Worm (Caenorhabditis elegans): ENCODE results near the gene del-7.

Gene del-7

ce11 chrIV:7763748-7764147 lies 3.5 kb downstream of the del-7 start, which contains the start of the genes C46A5.6 and C46A5.1:
C46A5.6 (minus strand) TSS chrIV:7763848.
C46A5.1 (plus strand) TSS chrIV:7763931.
- TF ChIP-seq flt-1 (GFP tag; IDR thresholded peaks at IDR 0.05) (no peak), tab-1 (GFP tag; IDR thresholded peaks at IDR 0.05) (no peak), klf-2 (GFP tag; conservative IDR thresholded peaks at IDR 0.05) (no peak), med-1 (GFP tag; optimal IDR thresholded peaks at IDR 0.05; ENCODE audit: insufficient read depth) (no peak), cog-1 (tag; optimal IDR thresholded peaks at IDR 0.05) (no peak), ref-1 (GFP tag; conservative IDR thresholded peaks at IDR 0.05) (no peak), ztf-23 (GFP tag; IDR thresholded peaks at IDR 0.05) (no peak), T22C8.4 (GFP tag; IDR thresholded peaks at IDR 0.05) (no peak), ztf-29 (GFP tag; IDR thresholded peaks at IDR 0.05) (no peak)

- TF ChIP-seq T22C8.4 (GFP tag; IDR thresholded peaks at IDR 0.05) (no peak), med-1 (GFP tag; optimal IDR thresholded peaks at IDR 0.05; ENCODE audit: insufficient read depth) (no peak), ztf-29 (GFP tag; IDR thresholded peaks at IDR 0.05) (no peak)
These were observed 4.1 kb downstream of the del-7 start for ce11 chrIV:7764319-7764718.

- no peak for TF ChIP-seq flt-1 (GFP tag; IDR thresholded peaks at IDR 0.05)
- no peak for TF ChIP-seq klf-2 (GFP tag; conservative IDR thresholded peaks at IDR 0.05)
- TF ChIP-seq med-1 (GFP tag; optimal IDR thresholded peaks at IDR 0.05; ENCODE audit: insufficient read depth), result no peak
- TF ChIP-seq tab-1 (GFP tag; IDR thresholded peaks at IDR 0.05), result no peak
- TF ChIP-seq ztf-23 (GFP tag; IDR thresholded peaks at IDR 0.05), result no peak
- TF ChIP-seq ztf-29 (GFP tag; IDR thresholded peaks at IDR 0.05), result no peak
- no peak for TF ChIP-seq ref-1 (GFP tag; conservative IDR thresholded peaks at IDR 0.05)
- TF ChIP-seq T22C8.4 (GFP tag; IDR thresholded peaks at IDR 0.05), result no peak
- TF ChIP-seq cog-1 (tag; optimal IDR thresholded peaks at IDR 0.05), result no peak
These were observed 9.9 kb downstream of the del-7 start, which contains the start of gene rdl-1 for ce11 chrIV:7770162-7770561. rdl-1 (minus strand) TSS chrIV:7770262.

ce11 chrIV:7774206-7774605 lies 14.0 kb downstream of the del-7 start, which contains the start of the genes hcf-1 and swd-2.2:
hcf-1 (minus strand) TSS chrIV:7774275.
swd-2.2 (plus strand) TSS chrIV:7774411.
- TF ChIP-seq ref-1 (GFP tag; conservative IDR thresholded peaks at IDR 0.05), result no peak
- TF ChIP-seq tab-1 (GFP tag; IDR thresholded peaks at IDR 0.05), result no peak
- TF ChIP-seq cog-1 (tag; optimal IDR thresholded peaks at IDR 0.05), result no peak
- TF ChIP-seq med-1 (GFP tag; optimal IDR thresholded peaks at IDR 0.05; ENCODE audit: insufficient read depth), result no peak
- TF ChIP-seq klf-2 (GFP tag; conservative IDR thresholded peaks at IDR 0.05), result no peak
- TF ChIP-seq ztf-23 (GFP tag; IDR thresholded peaks at IDR 0.05), result no peak
- no peak for TF ChIP-seq T22C8.4 (GFP tag; IDR thresholded peaks at IDR 0.05)
- no peak for TF ChIP-seq ztf-29 (GFP tag; IDR thresholded peaks at IDR 0.05)
- TF ChIP-seq flt-1 (GFP tag; IDR thresholded peaks at IDR 0.05), result no peak

ce11 chrIV:7775725-7776124 lies 15.5 kb downstream of the del-7 start, which contains the start of gene swd-2.1:
swd-2.1 (plus strand) TSS chrIV:7776025.
- no peak for TF ChIP-seq ztf-29 (GFP tag; IDR thresholded peaks at IDR 0.05)

- TF ChIP-seq ztf-29 (GFP tag; IDR thresholded peaks at IDR 0.05), result no peak
- no peak for TF ChIP-seq klf-2 (GFP tag; conservative IDR thresholded peaks at IDR 0.05)
- TF ChIP-seq cog-1 (tag; optimal IDR thresholded peaks at IDR 0.05), result no peak
- TF ChIP-seq ref-1 (GFP tag; conservative IDR thresholded peaks at IDR 0.05), result no peak
- no peak for TF ChIP-seq flt-1 (GFP tag; IDR thresholded peaks at IDR 0.05)
- no peak for TF ChIP-seq ztf-23 (GFP tag; IDR thresholded peaks at IDR 0.05)
- no peak for TF ChIP-seq med-1 (GFP tag; optimal IDR thresholded peaks at IDR 0.05; ENCODE audit: insufficient read depth)
- TF ChIP-seq tab-1 (GFP tag; IDR thresholded peaks at IDR 0.05), result no peak
- TF ChIP-seq T22C8.4 (GFP tag; IDR thresholded peaks at IDR 0.05), result no peak
These were observed 18.6 kb downstream of the del-7 start, which contains the start of gene rpap-3 for ce11 chrIV:7778865-7779264. rpap-3 (minus strand) TSS chrIV:7778965.

- TF ChIP-seq ref-1 (GFP tag; conservative IDR thresholded peaks at IDR 0.05) (no peak), ztf-29 (GFP tag; IDR thresholded peaks at IDR 0.05) (no peak), flt-1 (GFP tag; IDR thresholded peaks at IDR 0.05) (no peak), klf-2 (GFP tag; conservative IDR thresholded peaks at IDR 0.05) (no peak), ztf-23 (GFP tag; IDR thresholded peaks at IDR 0.05) (no peak), med-1 (GFP tag; optimal IDR thresholded peaks at IDR 0.05; ENCODE audit: insufficient read depth) (no peak), cog-1 (tag; optimal IDR thresholded peaks at IDR 0.05) (no peak), tab-1 (GFP tag; IDR thresholded peaks at IDR 0.05) (no peak), T22C8.4 (GFP tag; IDR thresholded peaks at IDR 0.05) (no peak)
These were observed 22.1 kb downstream of the del-7 start, which contains the start of gene sec-10 for ce11 chrIV:7782292-7782691. sec-10 (minus strand) TSS chrIV:7782499.

ce11 chrIV:7783801-7784411 lies 23.7 kb downstream of the del-7 start, which contains the start of gene tag-321:
tag-321 (minus strand) TSS chrIV:7783851.
- TF ChIP-seq ref-1 (GFP tag; conservative IDR thresholded peaks at IDR 0.05) (no peak), tab-1 (GFP tag; IDR thresholded peaks at IDR 0.05) (no peak), T22C8.4 (GFP tag; IDR thresholded peaks at IDR 0.05) (no peak), klf-2 (GFP tag; conservative IDR thresholded peaks at IDR 0.05) (no peak), ztf-29 (GFP tag; IDR thresholded peaks at IDR 0.05) (no peak), ztf-23 (GFP tag; IDR thresholded peaks at IDR 0.05) (no peak), flt-1 (GFP tag; IDR thresholded peaks at IDR 0.05) (no peak)

ce11 chrIV:7785506-7786065 lies 25.4 kb downstream of the del-7 start, which contains the start of gene tag-322:
tag-322 (minus strand) TSS chrIV:7785556.
- no peak for TF ChIP-seq tab-1 (GFP tag; IDR thresholded peaks at IDR 0.05)
- peak; percentile 32 for TF ChIP-seq cog-1 (tag; optimal IDR thresholded peaks at IDR 0.05)

ce11 chrIV:7789521-7789949 lies 29.3 kb downstream of the del-7 start, which contains the start of gene imp-3:
imp-3 (minus strand) TSS chrIV:7789613.
- TF ChIP-seq flt-1 (GFP tag; IDR thresholded peaks at IDR 0.05), result no peak
- no peak for TF ChIP-seq med-1 (GFP tag; optimal IDR thresholded peaks at IDR 0.05; ENCODE audit: insufficient read depth)

Data from whole organism, midembryonic.